Fruit fly (Drosophila melanogaster) whole organism, embryonic: Measurements from ENCODE around the gene AlaRS-m.
A peak's percentile ranks its signal among the peaks of the same experiment; 100 is the strongest.

Experiments used
- Adf1 ChIP-seq: fragments of 200-800 bp; sonication (Bioruptor generic); IDR thresholded peaks from 2 replicates; pipeline ENCODE4 v1.3.6; 2022; ENCODE audit warnings: missing biosample characterization, missing genetic modification characterization
- CG10267 ChIP-seq: fragments of 200-800 bp; sonication (Bioruptor generic); optimal IDR thresholded peaks from 2 replicates; lab custom pipeline; 2018; ENCODE audit warnings: missing biosample characterization, mild to moderate bottlenecking, missing genetic modification characterization, moderate library complexity
- CG10274 ChIP-seq: fragments of 200-800 bp; sonication (Bioruptor generic); optimal IDR thresholded peaks from 3 replicates; lab custom pipeline; 2017; ENCODE audit warnings: missing biosample characterization, mild to moderate bottlenecking, missing genetic modification characterization
- CG10366 ChIP-seq: fragments of 200-800 bp; sonication (Bioruptor generic); IDR thresholded peaks from 2 replicates; pipeline ENCODE4 v1.3.6; 2022; ENCODE audit warnings: missing biosample characterization, missing genetic modification characterization
- CG12744 ChIP-seq: fragments of 200-800 bp; sonication (Bioruptor generic); optimal IDR thresholded peaks from 2 replicates; lab custom pipeline; 2016; ENCODE audit warnings: missing biosample characterization, missing genetic modification characterization
- CG13123 ChIP-seq: fragments of 200-800 bp; sonication (Bioruptor generic); optimal IDR thresholded peaks from 2 replicates; lab custom pipeline; 2016; ENCODE audit warnings: missing biosample characterization, missing genetic modification characterization
- CG13296 ChIP-seq: fragments of 200-800 bp; sonication (Bioruptor generic); optimal IDR thresholded peaks from 3 replicates; lab custom pipeline; 2018; ENCODE audit warnings: missing biosample characterization, mild to moderate bottlenecking, missing genetic modification characterization
- CG14710 ChIP-seq: fragments of 200-800 bp; sonication (Bioruptor generic); optimal IDR thresholded peaks from 3 replicates; lab custom pipeline; 2019; ENCODE audit warnings: missing biosample characterization, mild to moderate bottlenecking, missing genetic modification characterization, moderate library complexity
- CG16813 ChIP-seq: fragments of 200-800 bp; sonication (Bioruptor generic); IDR thresholded peaks from 3 replicates; pipeline ENCODE4 v1.3.6; 2022; ENCODE audit warnings: missing biosample characterization, missing genetic modification characterization; ENCODE audit not compliant: partially characterized antibody
- CG16815 ChIP-seq: fragments of 200-800 bp; sonication (Bioruptor generic); optimal IDR thresholded peaks from 3 replicates; lab custom pipeline; 2017; ENCODE audit warnings: missing biosample characterization, mild to moderate bottlenecking, missing genetic modification characterization
- CG1792 ChIP-seq: fragments of 200-800 bp; sonication (Bioruptor generic); optimal IDR thresholded peaks from 2 replicates; lab custom pipeline; 2016; ENCODE audit warnings: missing biosample characterization, missing genetic modification characterization
- CG18011 ChIP-seq: fragments of 200-800 bp; sonication (Bioruptor generic); optimal IDR thresholded peaks from 2 replicates; lab custom pipeline; 2017; ENCODE audit warnings: missing biosample characterization, missing genetic modification characterization, mild to moderate bottlenecking, moderate library complexity, missing genotype
- CG30020 ChIP-seq: fragments of 200-800 bp; optimal IDR thresholded peaks from 2 replicates; lab custom pipeline; 2019; ENCODE audit warnings: missing biosample characterization, mild to moderate bottlenecking, missing genetic modification characterization, moderate library complexity
- CG3065 ChIP-seq: fragments of 200-800 bp; sonication (Bioruptor generic); optimal IDR thresholded peaks from 2 replicates; lab custom pipeline; 2016; ENCODE audit warnings: missing biosample characterization, missing genetic modification characterization
- CG3163 ChIP-seq: fragments of 200-800 bp; sonication (Bioruptor generic); optimal IDR thresholded peaks from 3 replicates; lab custom pipeline; 2016; ENCODE audit warnings: missing biosample characterization, missing genetic modification characterization
- CG32772 ChIP-seq: fragments of 200-800 bp; sonication (Bioruptor generic); IDR thresholded peaks from 2 replicates; pipeline ENCODE4 v1.3.6; 2022; ENCODE audit warnings: missing biosample characterization, missing genetic modification characterization
- CG33557 ChIP-seq: fragments of 200-800 bp; sonication (Bioruptor generic); optimal IDR thresholded peaks from 2 replicates; lab custom pipeline; 2019; ENCODE audit warnings: missing biosample characterization, mild to moderate bottlenecking, missing genetic modification characterization, moderate library complexity
- CG3847 ChIP-seq: fragments of 200-800 bp; sonication (Bioruptor generic); IDR thresholded peaks from 2 replicates; pipeline ENCODE4 v1.3.6; 2022; ENCODE audit warnings: missing biosample characterization, missing genetic modification characterization
- CG4360 ChIP-seq: fragments of 200-800 bp; sonication (Bioruptor generic); IDR thresholded peaks from 2 replicates; pipeline ENCODE4 v1.3.6; 2022; ENCODE audit warnings: missing biosample characterization, missing genetic modification characterization
- CG6272 ChIP-seq: fragments of 200-800 bp; sonication (Bioruptor generic); IDR thresholded peaks from 2 replicates; pipeline ENCODE4 v1.3.6; 2022; ENCODE audit warnings: missing biosample characterization, missing genetic modification characterization
- CG6854 ChIP-seq: fragments of 200-800 bp; sonication (Bioruptor generic); optimal IDR thresholded peaks from 3 replicates; lab custom pipeline; 2017; ENCODE audit warnings: missing biosample characterization, mild to moderate bottlenecking, missing genetic modification characterization
- CG8388 ChIP-seq: fragments of 200-800 bp; sonication (Bioruptor generic); optimal IDR thresholded peaks from 2 replicates; lab custom pipeline; 2019; ENCODE audit warnings: missing biosample characterization, mild to moderate bottlenecking, missing genetic modification characterization, moderate library complexity
- D19B ChIP-seq: fragments of 200-800 bp; sonication (Bioruptor generic); optimal IDR thresholded peaks from 2 replicates; lab custom pipeline; 2017; ENCODE audit warnings: missing biosample characterization, mild to moderate bottlenecking, missing genetic modification characterization
- Dad ChIP-seq: fragments of 200-800 bp; sonication (Bioruptor generic); optimal IDR thresholded peaks from 3 replicates; lab custom pipeline; 2016; ENCODE audit warnings: missing biosample characterization, missing genetic modification characterization
- Dip3 ChIP-seq: fragments of 200-800 bp; sonication (Bioruptor generic); optimal IDR thresholded peaks from 3 replicates; lab custom pipeline; 2016; ENCODE audit warnings: missing biosample characterization, missing genetic modification characterization
- HLH3B ChIP-seq: fragments of 200-800 bp; sonication (Bioruptor generic); IDR thresholded peaks from 2 replicates; pipeline ENCODE4 v1.3.6; 2022; ENCODE audit warnings: missing biosample characterization, missing genetic modification characterization
- Opbp ChIP-seq: fragments of 200-800 bp; sonication (Bioruptor generic); IDR thresholded peaks from 3 replicates; pipeline ENCODE4 v1.3.6; 2022; ENCODE audit warnings: missing biosample characterization, missing genetic modification characterization; ENCODE audit not compliant: partially characterized antibody
- Sox102F ChIP-seq: fragments of 200-800 bp; sonication (Bioruptor generic); optimal IDR thresholded peaks from 2 replicates; lab custom pipeline; 2018; ENCODE audit warnings: missing biosample characterization, mild to moderate bottlenecking, missing genetic modification characterization, moderate library complexity
- Spps ChIP-seq: fragments of 200-800 bp; sonication (Bioruptor generic); optimal IDR thresholded peaks from 2 replicates; lab custom pipeline; 2018; ENCODE audit warnings: missing biosample characterization, mild to moderate bottlenecking, missing genetic modification characterization
- Vsx1 ChIP-seq: fragments of 200-800 bp; sonication (Bioruptor generic); optimal IDR thresholded peaks from 2 replicates; lab custom pipeline; 2017; ENCODE audit warnings: missing biosample characterization, mild to moderate bottlenecking, missing genetic modification characterization, missing genetic modification reagents
- ara ChIP-seq: fragments of 200-800 bp; sonication (Bioruptor generic); IDR thresholded peaks from 2 replicates; pipeline ENCODE4 v1.3.6; 2022; ENCODE audit warnings: missing biosample characterization, missing genetic modification characterization
- bowl ChIP-seq: fragments of 200-800 bp; sonication (Bioruptor generic); IDR thresholded peaks from 2 replicates; pipeline ENCODE4 v1.3.6; 2022; ENCODE audit warnings: missing biosample characterization, missing genetic modification characterization
- cad ChIP-seq: fragments of >200 bp; optimal IDR thresholded peaks from 2 replicates; lab custom pipeline; 2017; ENCODE audit warnings: missing biosample characterization, missing genetic modification characterization
- chn ChIP-seq: fragments of 200-800 bp; sonication (Bioruptor generic); optimal IDR thresholded peaks from 2 replicates; lab custom pipeline; 2016; ENCODE audit warnings: missing biosample characterization, missing genetic modification characterization
- dmrt99B ChIP-seq: fragments of 200-800 bp; sonication (Bioruptor generic); optimal IDR thresholded peaks from 2 replicates; lab custom pipeline; 2018; ENCODE audit warnings: missing biosample characterization, mild to moderate bottlenecking, missing genetic modification characterization, moderate library complexity
- ewg ChIP-seq: fragments of 200-800 bp; sonication (Bioruptor generic); optimal IDR thresholded peaks from 3 replicates; lab custom pipeline; 2017; ENCODE audit warnings: mild to moderate bottlenecking, missing biosample characterization, missing genetic modification reagents, missing genetic modification characterization
- grn ChIP-seq: fragments of 200-800 bp; sonication (Bioruptor generic); optimal IDR thresholded peaks from 3 replicates; lab custom pipeline; 2017; ENCODE audit warnings: missing biosample characterization, missing genetic modification characterization
- hth ChIP-seq: fragments of >200 bp; optimal IDR thresholded peaks from 2 replicates; lab custom pipeline; 2017; ENCODE audit warnings: inconsistent platforms
- ind ChIP-seq: fragments of 200-800 bp; sonication (Bioruptor generic); optimal IDR thresholded peaks from 3 replicates; lab custom pipeline; 2016; ENCODE audit warnings: missing biosample characterization, missing genetic modification characterization
- lilli ChIP-seq: fragments of 200-800 bp; sonication (Bioruptor generic); optimal IDR thresholded peaks from 3 replicates; lab custom pipeline; 2016; ENCODE audit warnings: missing biosample characterization, missing genetic modification characterization
- org-1 ChIP-seq: fragments of 200-800 bp; sonication (Bioruptor generic); optimal IDR thresholded peaks from 2 replicates; lab custom pipeline; 2017; ENCODE audit warnings: missing biosample characterization, missing genetic modification characterization
- pan ChIP-seq, 4 experiments: fragments of >200 bp in 3 of 4; fragments of 200-800 bp in 1 of 4; sonication (Bioruptor generic) in 1 of 4; optimal IDR thresholded peaks in 3 of 4; IDR thresholded peaks in 1 of 4; 2 replicates each; pipeline versions ENCODE4 v1.3.6 to Lab custom; 2017 to 2022; ENCODE audit warnings: missing biosample characterization in 2 of 4, missing genetic modification characterization in 2 of 4, mixed read lengths in 1 of 4
- pzg ChIP-seq: fragments of 200-800 bp; sonication (Bioruptor generic); optimal IDR thresholded peaks from 3 replicates; lab custom pipeline; 2018; ENCODE audit warnings: missing biosample characterization, mild to moderate bottlenecking, missing genetic modification characterization, moderate library complexity
- sim ChIP-seq: fragments of 200-800 bp; sonication (Bioruptor generic); IDR thresholded peaks from 2 replicates; pipeline ENCODE4 v1.3.6; 2022; ENCODE audit warnings: missing biosample characterization, missing genetic modification characterization
- slbo ChIP-seq: fragments of 200-800 bp; sonication (Bioruptor generic); IDR thresholded peaks from 2 replicates; pipeline ENCODE4 v1.3.6; 2022; ENCODE audit warnings: missing biosample characterization, missing genetic modification characterization
- slou ChIP-seq: fragments of 200-800 bp; sonication (Bioruptor generic); optimal IDR thresholded peaks from 3 replicates; lab custom pipeline; 2016; ENCODE audit warnings: missing biosample characterization, missing genetic modification characterization
- slp2 ChIP-seq: fragments of 200-800 bp; sonication (Bioruptor generic); optimal IDR thresholded peaks from 2 replicates; lab custom pipeline; 2016; ENCODE audit warnings: missing biosample characterization, missing genetic modification characterization
- ssp ChIP-seq: fragments of 200-800 bp; sonication (Bioruptor generic); IDR thresholded peaks from 2 replicates; pipeline ENCODE4 v1.3.6; 2022; ENCODE audit warnings: missing biosample characterization, missing genetic modification characterization
- stc ChIP-seq: fragments of 200-800 bp; sonication (Bioruptor generic); IDR thresholded peaks from 2 replicates; pipeline ENCODE4 v1.3.6; 2022; ENCODE audit warnings: missing biosample characterization, missing genetic modification characterization
- tap ChIP-seq: fragments of 200-800 bp; optimal IDR thresholded peaks from 3 replicates; lab custom pipeline; 2019; ENCODE audit warnings: missing biosample characterization, mild to moderate bottlenecking, missing genetic modification characterization, moderate library complexity
- zen ChIP-seq: fragments of 200-800 bp; sonication (Bioruptor generic); optimal IDR thresholded peaks from 3 replicates; lab custom pipeline; 2018; ENCODE audit warnings: missing biosample characterization, mild to moderate bottlenecking, missing genetic modification characterization, moderate library complexity

The AlaRS-m gene

dm6 chr3L:5139312-5139711 is 6.6 kb upstream of the AlaRS-m start, which contains the start of the genes Tcs5 and CHMP2B (continued):
- TF ChIP-seq CG10366 (GFP tag; lab: Robert Waterston, UW) (peak; percentile 100), sim (GFP tag; lab: Robert Waterston, UW) (peak; percentile 100), lilli (peak; percentile 100), ewg (GFP tag; lab: Kevin White, UChicago) (peak; percentile 99), CG16813 (GFP tag; lab: Robert Waterston, UW) (peak; percentile 38; the same call in 1 of the 3 replicates), CG3847 (GFP tag; lab: Robert Waterston, UW) (peak; percentile 100), CG12744 (GFP tag; lab: Kevin White, UChicago) (peak; percentile 100), Sox102F (GFP tag; lab: Kevin White, UChicago) (peak; percentile 100), CG13296 (GFP tag; lab: Kevin White, UChicago) (peak; percentile 99), CG10274 (GFP tag; lab: Kevin White, UChicago) (peak; percentile 96), pan (optimal IDR thresholded peaks at IDR 0.05; lab: Kevin White, UChicago) (no peak), pan (GFP tag; optimal IDR thresholded peaks at IDR 0.05 in 1 of 2, IDR thresholded peaks at IDR 0.05 in 1 of 2) (peak in 1 of 2 experiments; percentile 100), slp2 (peak; percentile 100), CG32772 (GFP tag; lab: Robert Waterston, UW) (peak; percentile 100), pzg (GFP tag; lab: Kevin White, UChicago) (peak; percentile 73), D19B (GFP tag; lab: Kevin White, UChicago) (peak; percentile 98), CG18011 (peak; percentile 94), CG16815 (GFP tag; lab: Kevin White, UChicago) (peak; percentile 100), Adf1 (GFP tag; lab: Robert Waterston, UW) (peak; percentile 94), CG3163 (GFP tag; lab: Kevin White, UChicago) (peak; percentile 95), tap (peak; percentile 99), Vsx1 (GFP tag; lab: Kevin White, UChicago) (peak; percentile 98), ssp (peak; percentile 98), dmrt99B (tag; lab: Kevin White, UChicago) (peak; percentile 99), cad (GFP tag; lab: Kevin White, UChicago) (no peak), Spps (tag; lab: Kevin White, UChicago) (peak; percentile 99), CG4360 (GFP tag; lab: Robert Waterston, UW) (peak; percentile 96), ind (GFP tag; lab: Kevin White, UChicago) (peak; percentile 100), ara (peak; percentile 100), bowl (GFP tag; lab: Robert Waterston, UW) (peak; percentile 99), Dad (GFP tag; lab: Kevin White, UChicago) (peak; percentile 98), CG14710 (tag; lab: Kevin White, UChicago) (peak; percentile 99), CG1792 (GFP tag; lab: Kevin White, UChicago) (peak; percentile 98), slbo (GFP tag; lab: Robert Waterston, UW) (peak; percentile 100), stc (peak; percentile 100), CG33557 (GFP tag; lab: Kevin White, UChicago) (peak; percentile 99), CG30020 (tag; lab: Kevin White, UChicago) (peak; percentile 92), CG10267 (peak; percentile 97), CG6272 (GFP tag; lab: Robert Waterston, UW) (peak; percentile 100), chn (peak; percentile 100), CG3065 (GFP tag; lab: Kevin White, UChicago) (peak; percentile 99), hth (no peak), Opbp (GFP tag; lab: Robert Waterston, UW) (peak; percentile 45; the same call in 1 of the 3 replicates), zen (tag; lab: Kevin White, UChicago) (peak; percentile 100), grn (peak; percentile 95), CG8388 (GFP tag; lab: Kevin White, UChicago) (peak; percentile 99), CG13123 (peak; percentile 99), HLH3B (GFP tag; lab: Robert Waterston, UW) (peak; percentile 100), Dip3 (peak; percentile 100), slou (peak; percentile 99), CG6854 (GFP tag; lab: Kevin White, UChicago) (peak; percentile 98), org-1 (peak; percentile 99)
